Worm (Caenorhabditis elegans): ENCODE results near the gene spk-1.
A peak's percentile ranks its signal among the peaks of the same experiment; 100 is the strongest.

Gene spk-1

DNA sequence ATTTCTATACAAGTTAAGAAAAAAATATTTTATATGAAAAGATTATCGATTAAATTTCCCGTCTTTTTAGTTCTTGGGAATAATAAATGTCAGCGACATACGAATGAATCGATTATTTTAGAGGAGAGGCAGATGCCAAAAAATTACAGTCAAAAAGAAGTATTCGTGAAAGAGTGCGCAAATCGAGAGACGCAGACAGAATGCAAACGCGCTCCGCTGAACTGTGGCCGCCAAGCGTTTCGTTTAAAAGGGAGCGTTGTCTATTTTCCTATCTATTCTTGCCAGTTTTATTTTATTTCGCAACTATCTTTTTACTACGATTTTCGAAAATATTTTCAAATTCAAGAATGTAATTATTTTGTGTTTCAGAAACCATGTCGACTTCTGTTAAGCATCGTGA lies 10.7 kb downstream of the spk-1 start, which contains the start of gene baf-1:
Gene baf-1 (plus strand): TSS at position 370 of the 400 bp plus-strand sequence.
- no peak for TF ChIP-seq Y79H2A.3 (GFP tag; conservative IDR thresholded peaks at IDR 0.05)
- TF ChIP-seq snpc-1.1 (tag; optimal IDR thresholded peaks at IDR 0.05; ENCODE audit: insufficient read depth), result no peak
- TF ChIP-seq ets-4 (GFP tag; optimal IDR thresholded peaks at IDR 0.05), result no peak
- no peak for TF ChIP-seq rcor-1 (GFP tag; IDR thresholded peaks at IDR 0.05)
- TF ChIP-seq repo-1 (tag; optimal IDR thresholded peaks at IDR 0.05), result no peak
- no peak for TF ChIP-seq B0035.1 (tag; optimal IDR thresholded peaks at IDR 0.05)
- TF ChIP-seq nhr-179 (tag; optimal IDR thresholded peaks at IDR 0.05), result no peak
- TF ChIP-seq tlf-1 (GFP tag; optimal IDR thresholded peaks at IDR 0.05), result peak; percentile 7
- TF ChIP-seq Y56A3A.18 (GFP tag; IDR thresholded peaks at IDR 0.05), result no peak
- no peak for TF ChIP-seq ceh-27 (GFP tag; optimal IDR thresholded peaks at IDR 0.05)
- no peak for TF ChIP-seq F22D6.2 (tag; optimal IDR thresholded peaks at IDR 0.05)
- no peak for TF ChIP-seq Y67H2A.10 (GFP tag; conservative IDR thresholded peaks at IDR 0.05)
- TF ChIP-seq bed-2 (GFP tag; IDR thresholded peaks at IDR 0.05), result no peak
- no peak for TF ChIP-seq B0019.2 (GFP tag; conservative IDR thresholded peaks at IDR 0.05)
- TF ChIP-seq egrh-3 (GFP tag; IDR thresholded peaks at IDR 0.05), result no peak
- no peak for TF ChIP-seq mxl-1 (tag; optimal IDR thresholded peaks at IDR 0.05)
- peak; percentile 25 for TF ChIP-seq unc-130 (GFP tag; optimal IDR thresholded peaks at IDR 0.05)
- no peak for TF ChIP-seq him-1 (tag; optimal IDR thresholded peaks at IDR 0.05)
- no peak for TF ChIP-seq ama-1 (optimal IDR thresholded peaks at IDR 0.05)
- TF ChIP-seq ama-1 (GFP tag; optimal IDR thresholded peaks at IDR 0.05), result no peak
- TF ChIP-seq lag-1 (GFP tag; IDR thresholded peaks at IDR 0.05), result no peak
- peak; percentile 33 for TF ChIP-seq ztf-18 (tag; optimal IDR thresholded peaks at IDR 0.05)
- TF ChIP-seq ceh-91 (GFP tag; IDR thresholded peaks at IDR 0.05), result peak; percentile 43; the same call in 1 of the 2 replicates
- no peak for TF ChIP-seq F10E7.11 (tag; optimal IDR thresholded peaks at IDR 0.05)
- TF ChIP-seq F49E8.2 (tag; optimal IDR thresholded peaks at IDR 0.05; ENCODE audit: insufficient read depth), result peak; percentile 20
- no peak for TF ChIP-seq nfya-1 (tag; optimal IDR thresholded peaks at IDR 0.05; ENCODE audit: borderline replicate concordance, insufficient read depth)
- TF ChIP-seq ceh-40 (GFP tag; IDR thresholded peaks at IDR 0.05), result no peak
- TF ChIP-seq K11D2.4 (GFP tag; IDR thresholded peaks at IDR 0.05), result peak; percentile 60; the same call in 1 of the 2 replicates
- no peak; the same call in 1 of the 2 replicates for TF ChIP-seq Y53G8AR.9 (GFP tag; conservative IDR thresholded peaks at IDR 0.05)
- no peak for TF ChIP-seq ceh-100 (GFP tag; IDR thresholded peaks at IDR 0.05)
- TF ChIP-seq xnd-1 (tag; optimal IDR thresholded peaks at IDR 0.05), result no peak
- TF ChIP-seq hsf-1 (GFP tag; IDR thresholded peaks at IDR 0.05), result peak; percentile 41; the same call in 1 of the 2 replicates
- no peak for TF ChIP-seq nfya-2 (GFP tag; IDR thresholded peaks at IDR 0.05)
- TF ChIP-seq hmg-1.2 (GFP tag; IDR thresholded peaks at IDR 0.05), result peak; percentile 97
- peak; percentile 65 for TF ChIP-seq madf-6 (GFP tag; IDR thresholded peaks at IDR 0.05)
- TF ChIP-seq hrde-1 (tag; optimal IDR thresholded peaks at IDR 0.05; ENCODE audit: borderline replicate concordance), result no peak
- no peak for TF ChIP-seq zim-3 (tag; optimal IDR thresholded peaks at IDR 0.05)
- TF ChIP-seq egl-18 (GFP tag; IDR thresholded peaks at IDR 0.05), result no peak
- TF ChIP-seq nhr-27 (tag; optimal IDR thresholded peaks at IDR 0.05), result no peak
- TF ChIP-seq K12H6.12 (tag; optimal IDR thresholded peaks at IDR 0.05), result no peak
- TF ChIP-seq ekl-4 (GFP tag; IDR thresholded peaks at IDR 0.05), result no peak
- no peak for TF ChIP-seq chd-7 (tag; optimal IDR thresholded peaks at IDR 0.05)
- no peak for TF ChIP-seq ztf-6 (GFP tag; IDR thresholded peaks at IDR 0.05)
- 0 out of 2 replicates have a peak, but pooled peaks have one; percentile 15 for TF ChIP-seq madf-8 (GFP tag; conservative IDR thresholded peaks at IDR 0.05)
- no peak for TF ChIP-seq mes-4 (tag; optimal IDR thresholded peaks at IDR 0.05)
- no peak for TF ChIP-seq sea-2 (GFP tag; IDR thresholded peaks at IDR 0.05)
- TF ChIP-seq F33H1.4 (GFP tag; IDR thresholded peaks at IDR 0.05), result no peak
- no peak for TF ChIP-seq lin-26 (GFP tag; IDR thresholded peaks at IDR 0.05)
- TF ChIP-seq ztf-22 (GFP tag; optimal IDR thresholded peaks at IDR 0.05), result no peak
- no peak for TF ChIP-seq gei-17 (GFP tag; optimal IDR thresholded peaks at IDR 0.05)
